Fruit fly (Drosophila melanogaster) whole organism, embryonic: ENCODE data around the gene Arp6.

Source experiments
- ATbp ChIP-seq: fragments of 200-800 bp; sonication (Bioruptor generic); optimal IDR thresholded peaks from 2 replicates; lab custom pipeline; 2017; ENCODE audit warnings: missing biosample characterization, mild to moderate bottlenecking, missing genetic modification characterization, missing genetic modification reagents
- BtbVII ChIP-seq: fragments of 200-800 bp; sonication (Bioruptor generic); optimal IDR thresholded peaks from 3 replicates; lab custom pipeline; 2017; ENCODE audit warnings: missing biosample characterization, mild to moderate bottlenecking, missing genetic modification characterization
- CG10321 ChIP-seq: fragments of 200-800 bp; sonication (Bioruptor generic); IDR thresholded peaks from 2 replicates; pipeline ENCODE4 v1.3.6; 2022; ENCODE audit warnings: missing biosample characterization, missing genetic modification characterization
- CG10366 ChIP-seq: fragments of 200-800 bp; sonication (Bioruptor generic); IDR thresholded peaks from 2 replicates; pipeline ENCODE4 v1.3.6; 2022; ENCODE audit warnings: missing biosample characterization, missing genetic modification characterization
- CG10979 ChIP-seq: fragments of 200-800 bp; sonication (Bioruptor generic); optimal IDR thresholded peaks from 2 replicates; lab custom pipeline; 2018; ENCODE audit warnings: missing biosample characterization, mild to moderate bottlenecking, missing genetic modification characterization, moderate library complexity
- CG12236 ChIP-seq: fragments of 200-800 bp; sonication (Bioruptor generic); optimal IDR thresholded peaks from 2 replicates; lab custom pipeline; 2016; ENCODE audit warnings: missing biosample characterization, missing genetic modification characterization
- CG12391 ChIP-seq: fragments of 200-800 bp; sonication (Bioruptor generic); optimal IDR thresholded peaks from 3 replicates; lab custom pipeline; 2018; ENCODE audit warnings: missing biosample characterization, mild to moderate bottlenecking, missing genetic modification characterization, moderate library complexity
- CG12769 ChIP-seq: fragments of 200-800 bp; sonication (Bioruptor generic); optimal IDR thresholded peaks from 2 replicates; lab custom pipeline; 2019; ENCODE audit warnings: missing biosample characterization, mild to moderate bottlenecking, missing genetic modification characterization, moderate library complexity
- CG13123 ChIP-seq: fragments of 200-800 bp; sonication (Bioruptor generic); optimal IDR thresholded peaks from 2 replicates; lab custom pipeline; 2016; ENCODE audit warnings: missing biosample characterization, missing genetic modification characterization
- CG15514 ChIP-seq: fragments of 200-800 bp; sonication (Bioruptor generic); optimal IDR thresholded peaks from 3 replicates; lab custom pipeline; 2017; ENCODE audit warnings: missing biosample characterization, missing genetic modification characterization, mild to moderate bottlenecking, moderate library complexity, missing genetic modification reagents
- CG15601 ChIP-seq: fragments of 200-800 bp; sonication (Bioruptor generic); optimal IDR thresholded peaks from 3 replicates; lab custom pipeline; 2019; ENCODE audit warnings: missing biosample characterization, mild to moderate bottlenecking, missing genetic modification characterization, moderate library complexity
- CG18262 ChIP-seq: fragments of 200-800 bp; optimal IDR thresholded peaks from 3 replicates; lab custom pipeline; 2019; ENCODE audit warnings: missing biosample characterization, mild to moderate bottlenecking, missing genetic modification characterization, moderate library complexity
- CG2129 ChIP-seq: fragments of 200-800 bp; sonication (Bioruptor generic); IDR thresholded peaks from 2 replicates; pipeline ENCODE4 v1.3.6; 2022; ENCODE audit warnings: missing biosample characterization, missing genetic modification characterization; ENCODE audit not compliant: partially characterized antibody
- CG2678 ChIP-seq: fragments of 200-800 bp; sonication (Bioruptor generic); optimal IDR thresholded peaks from 3 replicates; lab custom pipeline; 2019; ENCODE audit warnings: missing biosample characterization, mild to moderate bottlenecking, missing genetic modification characterization, moderate library complexity
- CG3163 ChIP-seq: fragments of 200-800 bp; sonication (Bioruptor generic); optimal IDR thresholded peaks from 3 replicates; lab custom pipeline; 2016; ENCODE audit warnings: missing biosample characterization, missing genetic modification characterization
- CG34422 ChIP-seq: fragments of 200-800 bp; sonication (Bioruptor generic); IDR thresholded peaks from 3 replicates; pipeline ENCODE4 v1.3.6; 2022; ENCODE audit warnings: missing biosample characterization, missing genetic modification characterization
- CG4328 ChIP-seq: fragments of 200-800 bp; sonication (Bioruptor generic); optimal IDR thresholded peaks from 3 replicates; lab custom pipeline; 2017; ENCODE audit warnings: missing biosample characterization, missing genetic modification reagents, missing genetic modification characterization
- CG4424 ChIP-seq: fragments of 200-800 bp; sonication (Bioruptor generic); optimal IDR thresholded peaks from 3 replicates; lab custom pipeline; 2016; ENCODE audit warnings: missing biosample characterization, missing genetic modification characterization
- CG5953 ChIP-seq: fragments of 200-800 bp; sonication (Bioruptor generic); IDR thresholded peaks from 2 replicates; pipeline ENCODE4 v1.3.6; 2022; ENCODE audit warnings: missing biosample characterization, missing genetic modification characterization
- CG6689 ChIP-seq: fragments of 200-800 bp; sonication (Bioruptor generic); IDR thresholded peaks from 2 replicates; pipeline ENCODE4 v1.3.6; 2022; ENCODE audit warnings: missing biosample characterization, missing genetic modification characterization
- CG8290 ChIP-seq, 3 experiments: fragments of 200-800 bp; sonication (Bioruptor generic); optimal IDR thresholded peaks; 2 replicates each; lab custom pipeline; 2016 to 2019; ENCODE audit warnings: missing biosample characterization in 3 of 3, missing genetic modification characterization in 3 of 3, mild to moderate bottlenecking in 2 of 3, moderate library complexity in 1 of 3
- CG8388 ChIP-seq: fragments of 200-800 bp; sonication (Bioruptor generic); optimal IDR thresholded peaks from 2 replicates; lab custom pipeline; 2019; ENCODE audit warnings: missing biosample characterization, mild to moderate bottlenecking, missing genetic modification characterization, moderate library complexity
- CG8924 ChIP-seq: fragments of 200-800 bp; optimal IDR thresholded peaks from 3 replicates; lab custom pipeline; 2019; ENCODE audit warnings: missing biosample characterization, mild to moderate bottlenecking, missing genetic modification characterization, moderate library complexity
- CG9727 ChIP-seq: fragments of 200-800 bp; sonication (Bioruptor generic); optimal IDR thresholded peaks from 3 replicates; lab custom pipeline; 2017; ENCODE audit warnings: missing biosample characterization, mild to moderate bottlenecking, missing genetic modification characterization
- Camta ChIP-seq: fragments of 200-800 bp; sonication (Bioruptor generic); optimal IDR thresholded peaks from 2 replicates; lab custom pipeline; 2016; ENCODE audit warnings: missing biosample characterization, missing genetic modification characterization
- Fer1 ChIP-seq: fragments of 200-800 bp; sonication (Bioruptor generic); optimal IDR thresholded peaks from 2 replicates; lab custom pipeline; 2017; ENCODE audit warnings: missing biosample characterization, mild to moderate bottlenecking, missing genetic modification characterization
- Gsc ChIP-seq: fragments of 200-800 bp; sonication (Bioruptor generic); IDR thresholded peaks from 2 replicates; pipeline ENCODE4 v1.3.6; 2022; ENCODE audit warnings: missing biosample characterization, missing genetic modification characterization
- MESR4 ChIP-seq: fragments of 200-800 bp; sonication (Bioruptor generic); optimal IDR thresholded peaks from 2 replicates; lab custom pipeline; 2018; ENCODE audit warnings: missing biosample characterization, mild to moderate bottlenecking, missing genetic modification characterization, moderate library complexity
- Mes4 ChIP-seq: fragments of 200-800 bp; sonication (Bioruptor generic); optimal IDR thresholded peaks from 2 replicates; lab custom pipeline; 2016; ENCODE audit warnings: missing biosample characterization, missing genetic modification characterization
- NFAT ChIP-seq: fragments of 200-800 bp; sonication (Bioruptor generic); IDR thresholded peaks from 2 replicates; pipeline ENCODE4 v1.3.6; 2022; ENCODE audit warnings: missing biosample characterization, missing genetic modification characterization
- Optix ChIP-seq: fragments of 200-800 bp; sonication (Bioruptor generic); IDR thresholded peaks from 3 replicates; pipeline ENCODE4 v1.3.6; 2022; ENCODE audit warnings: missing biosample characterization, missing genetic modification characterization
- TFAM ChIP-seq: fragments of 200-800 bp; sonication (Bioruptor generic); optimal IDR thresholded peaks from 2 replicates; lab custom pipeline; 2017; ENCODE audit warnings: missing biosample characterization, missing genetic modification characterization, inconsistent platforms
- Usf ChIP-seq: fragments of 200-800 bp; sonication (Bioruptor generic); optimal IDR thresholded peaks from 2 replicates; lab custom pipeline; 2017; ENCODE audit warnings: missing genotype, missing biosample characterization, missing genetic modification characterization
- chm ChIP-seq: fragments of 200-800 bp; sonication (Bioruptor generic); IDR thresholded peaks from 2 replicates; pipeline ENCODE4 v1.3.6; 2022; ENCODE audit warnings: missing biosample characterization, missing genetic modification characterization
- chn ChIP-seq: fragments of 200-800 bp; sonication (Bioruptor generic); optimal IDR thresholded peaks from 2 replicates; lab custom pipeline; 2016; ENCODE audit warnings: missing biosample characterization, missing genetic modification characterization
- croc ChIP-seq: fragments of 200-800 bp; sonication (Bioruptor generic); conservative IDR thresholded peaks from 3 replicates; pipeline ENCODE4 v1.3.6; 2022; ENCODE audit warnings: missing biosample characterization, missing genetic modification characterization
- ems ChIP-seq: fragments of 200-800 bp; sonication (Bioruptor generic); optimal IDR thresholded peaks from 3 replicates; lab custom pipeline; 2016; ENCODE audit warnings: missing biosample characterization, missing genetic modification characterization
- fru ChIP-seq: fragments of >200 bp; optimal IDR thresholded peaks from 2 replicates; lab custom pipeline; 2017
- gcm ChIP-seq: fragments of 200-800 bp; sonication (Bioruptor generic); optimal IDR thresholded peaks from 2 replicates; lab custom pipeline; 2019; ENCODE audit warnings: missing biosample characterization, mild to moderate bottlenecking, missing genetic modification characterization, moderate library complexity
- grau ChIP-seq: fragments of 200-800 bp; optimal IDR thresholded peaks from 3 replicates; lab custom pipeline; 2019; ENCODE audit warnings: missing biosample characterization, mild to moderate bottlenecking, missing genetic modification characterization, moderate library complexity
- gro ChIP-seq: fragments of 200-800 bp; sonication (Bioruptor generic); optimal IDR thresholded peaks from 2 replicates; lab custom pipeline; 2016; ENCODE audit warnings: missing biosample characterization, missing genetic modification characterization
- ham ChIP-seq: fragments of 200-800 bp; sonication (Bioruptor generic); IDR thresholded peaks from 2 replicates; pipeline ENCODE4 v1.3.6; 2022; ENCODE audit warnings: missing biosample characterization, missing genetic modification characterization
- kay ChIP-seq: fragments of 200-800 bp; sonication (Bioruptor generic); optimal IDR thresholded peaks from 2 replicates; lab custom pipeline; 2016; ENCODE audit warnings: missing biosample characterization, missing genetic modification characterization
- mirr ChIP-seq: fragments of 200-800 bp; sonication (Bioruptor generic); optimal IDR thresholded peaks from 3 replicates; lab custom pipeline; 2018; ENCODE audit warnings: missing biosample characterization, mild to moderate bottlenecking, missing genetic modification characterization
- pfk ChIP-seq: fragments of 200-800 bp; sonication (Bioruptor generic); optimal IDR thresholded peaks from 2 replicates; lab custom pipeline; 2018; ENCODE audit warnings: missing biosample characterization, mild to moderate bottlenecking, missing genetic modification characterization, moderate library complexity
- pnt ChIP-seq: fragments of 200-800 bp; sonication (Bioruptor generic); optimal IDR thresholded peaks from 3 replicates; lab custom pipeline; 2016; ENCODE audit warnings: missing biosample characterization, missing genetic modification characterization
- pum ChIP-seq: fragments of 200-800 bp; sonication (Bioruptor generic); optimal IDR thresholded peaks from 2 replicates; lab custom pipeline; 2016; ENCODE audit warnings: missing biosample characterization, missing genetic modification characterization
- sens ChIP-seq: fragments of 200-800 bp; sonication (Bioruptor generic); peaks from one replicate; lab custom pipeline; 2016; ENCODE audit warnings: missing biosample characterization, missing genetic modification characterization
- sna ChIP-seq: fragments of 200-800 bp; sonication (Bioruptor generic); IDR thresholded peaks from 2 replicates; pipeline ENCODE4 v1.3.6; 2022; ENCODE audit warnings: missing biosample characterization, missing genetic modification characterization; ENCODE audit not compliant: partially characterized antibody
- twi ChIP-seq: fragments of 200-800 bp; optimal IDR thresholded peaks from 2 replicates; lab custom pipeline; 2019; ENCODE audit warnings: missing biosample characterization, mild to moderate bottlenecking, missing genetic modification characterization, moderate library complexity
- zen2 ChIP-seq: fragments of 200-800 bp; sonication (Bioruptor generic); IDR thresholded peaks from 3 replicates; pipeline ENCODE4 v1.3.6; 2022; ENCODE audit warnings: missing biosample characterization, missing genetic modification characterization; ENCODE audit not compliant: partially characterized antibody

The Arp6 gene

dm6 chrX:15733995-15734394, 2.9 kb downstream of the Arp6 start, which contains the start of the genes CG12379 and MagR (continued):
- TF ChIP-seq zen2 (GFP tag; lab: Robert Waterston, UW) (peak; percentile 37; the same call in 1 of the 3 replicates), Camta (GFP tag; lab: Kevin White, UChicago) (peak; percentile 55), sens (GFP tag; lab: Kevin White, UChicago) (peak; percentile 93), Fer1 (GFP tag; lab: Kevin White, UChicago) (peak; percentile 67), twi (tag; lab: Kevin White, UChicago) (peak; percentile 76), CG10321 (GFP tag; lab: Robert Waterston, UW) (no peak), CG10979 (tag; lab: Kevin White, UChicago) (peak; percentile 30), CG4328 (GFP tag; lab: Kevin White, UChicago) (no peak), gcm (GFP tag; lab: Kevin White, UChicago) (no peak), CG12236 (GFP tag; lab: Kevin White, UChicago) (peak; percentile 2), Optix (no peak), CG8290 (GFP tag; optimal IDR thresholded peaks at IDR 0.05; lab: Kevin White, UChicago) (peak; percentile 29), CG8290 (tag; optimal IDR thresholded peaks at IDR 0.05; lab: Kevin White, UChicago) (no peak), CG18262 (tag; lab: Kevin White, UChicago) (peak; percentile 43), MESR4 (GFP tag; lab: Kevin White, UChicago) (no peak), Mes4 (GFP tag; lab: Kevin White, UChicago) (peak; percentile 25), grau (tag; lab: Kevin White, UChicago) (peak; percentile 70), pnt (GFP tag; lab: Kevin White, UChicago) (peak; percentile 36), CG8388 (GFP tag; lab: Kevin White, UChicago) (peak; percentile 33), CG13123 (GFP tag; lab: Kevin White, UChicago) (no peak), BtbVII (GFP tag; lab: Kevin White, UChicago) (peak; percentile 19), ham (GFP tag; lab: Robert Waterston, UW) (no peak), fru (lab: Kevin White, UChicago) (no peak), TFAM (no peak), CG8924 (tag; lab: Kevin White, UChicago) (peak; percentile 48), CG15601 (tag; lab: Kevin White, UChicago) (no peak), CG5953 (no peak), chm (GFP tag; lab: Robert Waterston, UW) (no peak), ATbp (GFP tag; lab: Kevin White, UChicago) (no peak), CG2129 (GFP tag; lab: Robert Waterston, UW) (peak; percentile 48), CG6689 (GFP tag; lab: Robert Waterston, UW) (peak; percentile 28; the same call in 1 of the 2 replicates), CG2678 (tag; lab: Kevin White, UChicago) (no peak), CG34422 (GFP tag; lab: Robert Waterston, UW) (no peak), CG12769 (tag; lab: Kevin White, UChicago) (no peak), CG15514 (GFP tag; lab: Kevin White, UChicago) (peak; percentile 58), CG12391 (peak; percentile 65), ems (GFP tag; lab: Kevin White, UChicago) (peak; percentile 39), CG4424 (GFP tag; lab: Kevin White, UChicago) (peak; percentile 49), Gsc (GFP tag; lab: Robert Waterston, UW) (no peak), CG3163 (no peak), CG9727 (peak; percentile 64), CG10366 (peak; percentile 28; the same call in 1 of the 2 replicates), croc (GFP tag; lab: Robert Waterston, UW) (no peak; the same call in 2 of the 3 replicates), chn (peak; percentile 56), kay (no peak), pum (GFP tag; lab: Kevin White, UChicago) (peak; percentile 55), mirr (GFP tag; lab: Kevin White, UChicago) (peak; percentile 24), NFAT (GFP tag; lab: Robert Waterston, UW) (peak; percentile 39; the same call in 1 of the 2 replicates), sna (GFP tag; lab: Robert Waterston, UW) (peak; percentile 66; the same call in 1 of the 2 replicates), gro (GFP tag; lab: Kevin White, UChicago) (peak; percentile 68), Usf (GFP tag; lab: Kevin White, UChicago) (peak; percentile 22), pfk (GFP tag; lab: Kevin White, UChicago) (no peak)
